Fruit fly (Drosophila melanogaster) whole organism, pupa: ENCODE results near the gene ND-75.

Experiments
- CG10348 ChIP-seq: fragments of 200-800 bp; sonication (Bioruptor generic); IDR thresholded peaks from 2 replicates; pipeline ENCODE4 v1.3.6; 2022; ENCODE audit warnings: missing biosample characterization, missing genetic modification characterization
- CG12605 ChIP-seq: fragments of 200-800 bp; sonication (Bioruptor generic); IDR thresholded peaks from 2 replicates; pipeline ENCODE4 v1.3.6; 2022; ENCODE audit warnings: missing biosample characterization, missing genetic modification characterization
- CG13204 ChIP-seq: fragments of 200-800 bp; sonication (Bioruptor generic); optimal IDR thresholded peaks from 2 replicates; lab custom pipeline; 2018; ENCODE audit warnings: missing biosample characterization, mild to moderate bottlenecking, missing genetic modification characterization, moderate library complexity
- CG14655 ChIP-seq: fragments of 200-800 bp; sonication (Bioruptor generic); optimal IDR thresholded peaks from 3 replicates; lab custom pipeline; 2017; ENCODE audit warnings: mild to moderate bottlenecking, missing biosample characterization, missing genetic modification reagents, missing genetic modification characterization
- CG15710 ChIP-seq: fragments of 200-800 bp; sonication (Bioruptor generic); optimal IDR thresholded peaks from 2 replicates; lab custom pipeline; 2018; ENCODE audit warnings: missing biosample characterization, mild to moderate bottlenecking, missing genetic modification characterization, moderate library complexity
- CG17806 ChIP-seq: fragments of 200-800 bp; sonication (Bioruptor generic); optimal IDR thresholded peaks from 2 replicates; lab custom pipeline; 2018; ENCODE audit warnings: missing biosample characterization, mild to moderate bottlenecking, missing genetic modification characterization, moderate library complexity
- CG32121 ChIP-seq: fragments of 200-800 bp; sonication (Bioruptor generic); IDR thresholded peaks from 2 replicates; pipeline ENCODE4 v1.3.6; 2022; ENCODE audit warnings: missing biosample characterization, missing genetic modification characterization
- CG34367 ChIP-seq: fragments of 200-800 bp; sonication (Bioruptor generic); optimal IDR thresholded peaks from 2 replicates; lab custom pipeline; 2018; ENCODE audit warnings: missing biosample characterization, mild to moderate bottlenecking, missing genetic modification characterization
- CG4496 ChIP-seq: fragments of 200-800 bp; sonication (Bioruptor generic); IDR thresholded peaks from 3 replicates; pipeline ENCODE4 v1.3.6; 2022; ENCODE audit warnings: missing biosample characterization, missing genetic modification characterization
- CG8159 ChIP-seq: fragments of 200-800 bp; sonication (Bioruptor generic); optimal IDR thresholded peaks from 3 replicates; lab custom pipeline; 2018; ENCODE audit warnings: missing biosample characterization, mild to moderate bottlenecking, missing genetic modification characterization, moderate library complexity
- CG8301 ChIP-seq: fragments of 200-800 bp; sonication (Bioruptor generic); optimal IDR thresholded peaks from 2 replicates; lab custom pipeline; 2018; ENCODE audit warnings: missing biosample characterization, mild to moderate bottlenecking, missing genetic modification characterization
- CG9948 ChIP-seq: fragments of 200-800 bp; sonication (Bioruptor generic); optimal IDR thresholded peaks from 2 replicates; lab custom pipeline; 2018; ENCODE audit warnings: missing biosample characterization, mild to moderate bottlenecking, missing genetic modification characterization, moderate library complexity
- D1 ChIP-seq: fragments of 200-800 bp; sonication (Bioruptor generic); optimal IDR thresholded peaks from 2 replicates; lab custom pipeline; 2018; ENCODE audit warnings: missing biosample characterization, mild to moderate bottlenecking, missing genetic modification characterization, moderate library complexity
- EcR ChIP-seq: fragments of 200-800 bp; sonication (Bioruptor generic); optimal IDR thresholded peaks from 3 replicates; lab custom pipeline; 2019; ENCODE audit warnings: missing biosample characterization, missing genetic modification characterization, mild to moderate bottlenecking, moderate library complexity, missing genetic modification reagents
- Ets98B ChIP-seq: fragments of 200-800 bp; sonication (Bioruptor generic); IDR thresholded peaks from 2 replicates; pipeline ENCODE4 v1.3.6; 2022; ENCODE audit warnings: missing biosample characterization, missing genetic modification characterization
- Pif1A ChIP-seq: fragments of 200-800 bp; sonication (Bioruptor generic); optimal IDR thresholded peaks from 3 replicates; lab custom pipeline; 2016; ENCODE audit warnings: missing biosample characterization, missing genetic modification characterization
- Pif1B ChIP-seq: fragments of 200-800 bp; sonication (Bioruptor generic); optimal IDR thresholded peaks from 3 replicates; lab custom pipeline; 2016; ENCODE audit warnings: missing biosample characterization, missing genetic modification characterization
- Snoo ChIP-seq: fragments of 200-800 bp; sonication (Bioruptor generic); optimal IDR thresholded peaks from 3 replicates; lab custom pipeline; 2017; ENCODE audit warnings: missing biosample characterization, mild to moderate bottlenecking, missing genetic modification characterization, inconsistent platforms
- fd96Ca ChIP-seq: fragments of 200-800 bp; sonication (Bioruptor generic); IDR thresholded peaks from 3 replicates; pipeline ENCODE4 v1.3.6; 2022; ENCODE audit warnings: missing biosample characterization, missing genetic modification characterization
- gl ChIP-seq: fragments of 200-800 bp; sonication (Bioruptor generic); optimal IDR thresholded peaks from 2 replicates; lab custom pipeline; 2018; ENCODE audit warnings: missing biosample characterization, mild to moderate bottlenecking, missing genetic modification characterization
- rn ChIP-seq: fragments of 200-800 bp; sonication (Bioruptor generic); IDR thresholded peaks from 2 replicates; pipeline ENCODE4 v1.3.6; 2022; ENCODE audit warnings: missing biosample characterization, missing genetic modification characterization

Gene ND-75

DNA sequence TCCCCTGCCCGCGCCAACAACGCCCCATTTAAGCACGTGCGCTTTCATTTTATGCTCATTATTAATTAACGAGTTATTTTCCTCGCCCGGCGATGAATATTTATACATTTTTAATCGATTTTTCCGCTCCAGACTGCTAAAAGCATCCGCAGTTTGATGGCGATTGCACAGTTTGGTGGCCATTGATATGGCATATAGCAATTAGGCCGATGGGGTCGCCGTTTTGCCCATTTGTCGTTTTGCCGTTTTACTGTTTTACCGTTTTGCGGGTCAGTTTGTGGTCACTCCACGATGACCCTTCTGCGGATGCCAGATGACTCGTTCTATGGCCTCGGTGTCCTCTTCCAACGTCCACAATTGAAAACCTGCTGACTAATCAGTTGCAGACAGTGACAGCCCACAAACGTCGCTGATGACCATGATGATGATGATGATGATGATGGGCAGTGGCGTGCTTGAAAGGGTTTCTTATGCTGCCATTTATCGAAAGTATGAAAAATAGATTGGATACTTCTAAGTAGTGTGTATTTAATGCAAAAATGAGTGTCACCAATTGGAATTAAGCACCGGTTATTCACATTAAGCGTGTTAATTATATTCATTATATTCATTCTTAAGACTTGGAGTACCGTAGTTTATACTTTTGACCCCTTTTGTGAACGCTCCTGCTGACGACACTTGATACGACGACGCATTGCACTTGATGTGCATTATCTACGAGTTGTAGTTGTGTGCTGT lies 39.6 kb downstream of the ND-75 start:
- TF ChIP-seq EcR (GFP tag; lab: Kevin White, UChicago): no peak
- no peak for TF ChIP-seq rn (GFP tag; lab: Robert Waterston, UW)
- TF ChIP-seq CG12605 (GFP tag; lab: Robert Waterston, UW): no peak
- no peak for TF ChIP-seq Snoo (tag; lab: Kevin White, UChicago)
- peak; percentile 80 for TF ChIP-seq CG8159 (tag; lab: Kevin White, UChicago)
- TF ChIP-seq fd96Ca (GFP tag; lab: Robert Waterston, UW): peak; percentile 72; the same call in 2 of the 3 replicates
- TF ChIP-seq CG13204 (GFP tag; lab: Kevin White, UChicago): peak; percentile 55
- TF ChIP-seq CG32121 (GFP tag; lab: Robert Waterston, UW): no peak
- TF ChIP-seq CG9948 (tag; lab: Kevin White, UChicago): peak; percentile 80
- TF ChIP-seq CG14655: peak; percentile 81
- peak; percentile 71 for TF ChIP-seq CG8301
- TF ChIP-seq CG17806 (tag; lab: Kevin White, UChicago): peak; percentile 72
- peak; percentile 49 for TF ChIP-seq Pif1B (GFP tag; lab: Kevin White, UChicago)
- TF ChIP-seq CG34367 (tag; lab: Kevin White, UChicago): peak; percentile 62
- peak; percentile 67 for TF ChIP-seq CG4496 (GFP tag; lab: Robert Waterston, UW)
- TF ChIP-seq Ets98B (GFP tag; lab: Robert Waterston, UW): peak; percentile 56
- no peak for TF ChIP-seq CG10348 (GFP tag; lab: Robert Waterston, UW)
- peak; percentile 6 for TF ChIP-seq gl (tag; lab: Kevin White, UChicago)
- TF ChIP-seq CG15710 (tag; lab: Kevin White, UChicago): peak; percentile 77
- TF ChIP-seq D1: peak; percentile 5
- peak; percentile 51 for TF ChIP-seq Pif1A (GFP tag; lab: Kevin White, UChicago)

DNA sequence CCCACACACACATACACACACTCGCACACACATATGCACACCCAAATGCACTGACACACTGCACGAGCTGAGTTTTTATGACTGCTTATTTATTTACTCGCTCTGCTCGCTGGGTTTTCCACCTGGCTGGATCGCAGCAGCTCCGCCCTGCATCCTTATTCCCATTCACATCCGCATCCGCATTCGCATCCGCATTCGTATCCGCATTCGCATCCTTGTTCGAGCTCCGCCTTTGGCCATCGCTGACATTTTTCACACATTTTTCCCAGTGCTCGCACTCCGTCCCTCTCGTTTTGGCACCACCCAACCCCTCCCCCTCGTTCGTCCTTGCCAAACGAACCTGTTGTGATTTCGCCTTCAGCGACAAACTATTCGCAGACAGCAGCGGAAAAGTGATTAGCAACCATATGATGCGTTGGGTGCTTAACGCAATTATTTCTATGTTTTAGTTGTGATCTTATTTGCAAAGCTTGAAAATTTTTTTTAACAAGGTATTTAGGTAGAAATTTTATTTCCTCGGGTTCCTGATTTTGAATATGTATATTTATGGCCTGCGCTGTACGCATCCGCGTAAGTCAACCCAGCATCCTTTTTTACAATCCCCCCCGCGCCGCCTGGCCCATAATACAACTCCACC lies 40.3 kb downstream of the ND-75 start:
- TF ChIP-seq EcR (GFP tag; lab: Kevin White, UChicago): no peak
- peak; percentile 54 for TF ChIP-seq Ets98B (GFP tag; lab: Robert Waterston, UW)
- TF ChIP-seq CG4496 (GFP tag; lab: Robert Waterston, UW): peak; percentile 84
- TF ChIP-seq CG13204 (GFP tag; lab: Kevin White, UChicago): peak; percentile 69
- peak; percentile 57 for TF ChIP-seq Pif1A (GFP tag; lab: Kevin White, UChicago)
- no peak for TF ChIP-seq CG10348 (GFP tag; lab: Robert Waterston, UW)
- 0 out of 2 replicates have a peak, but pooled peaks have one; percentile 33 for TF ChIP-seq rn (GFP tag; lab: Robert Waterston, UW)
- peak; percentile 61 for TF ChIP-seq CG32121 (GFP tag; lab: Robert Waterston, UW)
- TF ChIP-seq CG17806 (tag; lab: Kevin White, UChicago): peak; percentile 83
- peak; percentile 65 for TF ChIP-seq gl (tag; lab: Kevin White, UChicago)
- peak; percentile 83 for TF ChIP-seq fd96Ca (GFP tag; lab: Robert Waterston, UW)
- TF ChIP-seq CG34367 (tag; lab: Kevin White, UChicago): peak; percentile 83
- peak; percentile 81 for TF ChIP-seq CG15710 (tag; lab: Kevin White, UChicago)
- TF ChIP-seq CG9948 (tag; lab: Kevin White, UChicago): peak; percentile 80
- TF ChIP-seq Snoo (tag; lab: Kevin White, UChicago): peak; percentile 61
- TF ChIP-seq CG12605 (GFP tag; lab: Robert Waterston, UW): peak; percentile 63
- TF ChIP-seq Pif1B (GFP tag; lab: Kevin White, UChicago): peak; percentile 67
- TF ChIP-seq CG8159 (tag; lab: Kevin White, UChicago): peak; percentile 87
- TF ChIP-seq CG8301: peak; percentile 65
- TF ChIP-seq CG14655: peak; percentile 75
- no peak for TF ChIP-seq D1

DNA sequence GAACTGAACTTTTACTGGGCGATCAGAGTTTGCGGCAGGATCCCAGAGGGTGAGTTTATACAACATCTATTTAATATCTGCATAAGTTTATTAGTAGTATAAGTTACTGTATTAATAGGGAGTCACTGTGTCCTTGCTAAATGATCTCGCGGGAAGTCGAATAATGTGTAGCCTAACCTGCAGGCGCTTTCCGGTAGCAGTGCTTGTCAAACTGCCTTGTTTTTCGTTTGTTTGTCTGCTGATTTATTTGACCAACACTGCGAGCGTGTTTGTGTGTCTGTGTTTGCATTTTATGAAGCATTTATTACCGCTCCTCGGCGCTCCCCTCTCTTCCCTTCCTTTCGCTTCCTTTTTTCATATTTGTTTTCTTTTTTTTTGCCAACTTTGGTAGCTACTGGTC lies 40.9 kb downstream of the ND-75 start:
- no peak for TF ChIP-seq Snoo (tag; lab: Kevin White, UChicago)
- no peak for TF ChIP-seq CG14655
- TF ChIP-seq Pif1B (GFP tag; lab: Kevin White, UChicago): no peak
- no peak for TF ChIP-seq gl (tag; lab: Kevin White, UChicago)
- TF ChIP-seq CG8159 (tag; lab: Kevin White, UChicago): no peak
- TF ChIP-seq CG8301: no peak
- no peak for TF ChIP-seq CG10348 (GFP tag; lab: Robert Waterston, UW)
- TF ChIP-seq CG4496 (GFP tag; lab: Robert Waterston, UW): no peak
- no peak for TF ChIP-seq D1
- TF ChIP-seq CG13204 (GFP tag; lab: Kevin White, UChicago): no peak
- TF ChIP-seq CG34367 (tag; lab: Kevin White, UChicago): no peak
- TF ChIP-seq CG17806 (tag; lab: Kevin White, UChicago): no peak
- no peak for TF ChIP-seq CG9948 (tag; lab: Kevin White, UChicago)
- TF ChIP-seq rn (GFP tag; lab: Robert Waterston, UW): no peak
- TF ChIP-seq fd96Ca (GFP tag; lab: Robert Waterston, UW): no peak
- no peak for TF ChIP-seq CG12605 (GFP tag; lab: Robert Waterston, UW)
- TF ChIP-seq CG32121 (GFP tag; lab: Robert Waterston, UW): no peak
- no peak for TF ChIP-seq Ets98B (GFP tag; lab: Robert Waterston, UW)

DNA sequence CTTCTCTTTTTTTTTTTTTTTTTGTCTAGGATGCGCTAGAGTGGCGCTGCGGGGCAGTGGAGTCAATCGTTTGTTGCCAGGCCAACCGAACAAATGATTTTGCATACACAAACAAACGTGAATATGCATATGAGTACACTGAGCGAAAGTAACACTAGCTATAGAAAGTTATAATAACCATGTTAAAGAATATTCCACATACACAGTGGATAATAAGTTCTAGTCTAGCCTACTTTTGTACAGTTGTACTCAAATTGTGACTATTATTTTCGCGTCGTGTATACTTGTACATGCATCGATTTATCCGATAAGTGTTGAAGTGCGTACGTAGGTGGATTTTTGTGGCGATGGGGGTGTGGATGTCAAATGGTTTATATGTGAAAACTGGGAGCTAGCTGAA lies 44.4 kb downstream of the ND-75 start:
- TF ChIP-seq CG10348 (GFP tag; lab: Robert Waterston, UW) (no peak), Snoo (tag; lab: Kevin White, UChicago) (no peak), Pif1A (GFP tag; lab: Kevin White, UChicago) (peak; percentile 31), Ets98B (GFP tag; lab: Robert Waterston, UW) (peak; percentile 46), CG13204 (GFP tag; lab: Kevin White, UChicago) (no peak), Pif1B (GFP tag; lab: Kevin White, UChicago) (no peak), rn (GFP tag; lab: Robert Waterston, UW) (no peak), gl (tag; lab: Kevin White, UChicago) (no peak), CG4496 (GFP tag; lab: Robert Waterston, UW) (peak; percentile 61; the same call in 2 of the 3 replicates), CG32121 (GFP tag; lab: Robert Waterston, UW) (0 out of 2 replicates have a peak, but pooled peaks have one; percentile 26), fd96Ca (GFP tag; lab: Robert Waterston, UW) (0 out of 3 replicates have a peak, but pooled peaks have one; percentile 34), CG8159 (tag; lab: Kevin White, UChicago) (peak; percentile 19), CG8301 (peak; percentile 26), D1 (no peak), EcR (GFP tag; lab: Kevin White, UChicago) (no peak), CG12605 (GFP tag; lab: Robert Waterston, UW) (no peak), CG15710 (tag; lab: Kevin White, UChicago) (peak; percentile 14), CG9948 (tag; lab: Kevin White, UChicago) (peak; percentile 3), CG34367 (tag; lab: Kevin White, UChicago) (no peak), CG17806 (tag; lab: Kevin White, UChicago) (peak; percentile 5), CG14655 (peak; percentile 20)
